Fruit fly (Drosophila melanogaster) whole organism, embryonic: ENCODE data around the gene CG10470.

Experiments used
- Bgb ChIP-seq: fragments of 200-800 bp; sonication (Bioruptor generic); IDR thresholded peaks from 2 replicates; pipeline ENCODE4 v1.3.6; 2022; ENCODE audit warnings: missing biosample characterization, missing genetic modification characterization; ENCODE audit not compliant: partially characterized antibody
- CG10431 ChIP-seq: fragments of 200-800 bp; sonication (Bioruptor generic); optimal IDR thresholded peaks from 3 replicates; lab custom pipeline; 2018; ENCODE audit warnings: missing biosample characterization, mild to moderate bottlenecking, missing genetic modification characterization
- CG11398 ChIP-seq: fragments of 200-800 bp; sonication (Bioruptor generic); optimal IDR thresholded peaks from 2 replicates; lab custom pipeline; 2016; ENCODE audit warnings: missing biosample characterization, missing genetic modification characterization
- CG12219 ChIP-seq: fragments of 200-800 bp; sonication (Bioruptor generic); optimal IDR thresholded peaks from 3 replicates; lab custom pipeline; 2018; ENCODE audit warnings: missing biosample characterization, mild to moderate bottlenecking, missing genetic modification characterization
- CG13123 ChIP-seq: fragments of 200-800 bp; sonication (Bioruptor generic); optimal IDR thresholded peaks from 2 replicates; lab custom pipeline; 2016; ENCODE audit warnings: missing biosample characterization, missing genetic modification characterization
- CG15601 ChIP-seq: fragments of 200-800 bp; sonication (Bioruptor generic); optimal IDR thresholded peaks from 3 replicates; lab custom pipeline; 2019; ENCODE audit warnings: missing biosample characterization, mild to moderate bottlenecking, missing genetic modification characterization, moderate library complexity
- CG17802 ChIP-seq: fragments of 200-800 bp; sonication (Bioruptor generic); optimal IDR thresholded peaks from 2 replicates; lab custom pipeline; 2018; ENCODE audit warnings: missing biosample characterization, mild to moderate bottlenecking, missing genetic modification characterization, moderate library complexity
- CG2678 ChIP-seq: fragments of 200-800 bp; sonication (Bioruptor generic); optimal IDR thresholded peaks from 3 replicates; lab custom pipeline; 2019; ENCODE audit warnings: missing biosample characterization, mild to moderate bottlenecking, missing genetic modification characterization, moderate library complexity
- CG34224 ChIP-seq: fragments of 200-800 bp; sonication (Bioruptor generic); IDR thresholded peaks from 3 replicates; pipeline ENCODE4 v1.3.6; 2022; ENCODE audit warnings: missing biosample characterization, missing genetic modification characterization; ENCODE audit not compliant: partially characterized antibody
- CG4360 ChIP-seq: fragments of 200-800 bp; sonication (Bioruptor generic); IDR thresholded peaks from 2 replicates; pipeline ENCODE4 v1.3.6; 2022; ENCODE audit warnings: missing biosample characterization, missing genetic modification characterization
- CG5953 ChIP-seq: fragments of 200-800 bp; sonication (Bioruptor generic); IDR thresholded peaks from 2 replicates; pipeline ENCODE4 v1.3.6; 2022; ENCODE audit warnings: missing biosample characterization, missing genetic modification characterization
- CG7928 ChIP-seq: fragments of 200-800 bp; sonication (Bioruptor generic); optimal IDR thresholded peaks from 2 replicates; lab custom pipeline; 2017; ENCODE audit warnings: missing biosample characterization, mild to moderate bottlenecking, missing genetic modification characterization
- CG8765 ChIP-seq: fragments of 200-800 bp; sonication (Bioruptor generic); IDR thresholded peaks from 2 replicates; pipeline ENCODE4 v1.3.6; 2022; ENCODE audit warnings: missing biosample characterization, missing genetic modification characterization
- CG9609 ChIP-seq: fragments of 200-800 bp; sonication (Bioruptor generic); optimal IDR thresholded peaks from 3 replicates; lab custom pipeline; 2016; ENCODE audit warnings: missing biosample characterization, missing genetic modification characterization
- CHES-1-like ChIP-seq: fragments of 200-800 bp; sonication (Bioruptor generic); optimal IDR thresholded peaks from 2 replicates; lab custom pipeline; 2016; ENCODE audit warnings: missing biosample characterization, missing genetic modification characterization
- Gug ChIP-seq: fragments of 200-800 bp; sonication (Bioruptor generic); IDR thresholded peaks from 4 replicates; pipeline ENCODE4 v1.3.6; 2022; ENCODE audit warnings: missing biosample characterization, missing genetic modification characterization
- Hmr ChIP-seq: fragments of 200-800 bp; sonication (Bioruptor generic); optimal IDR thresholded peaks from 3 replicates; lab custom pipeline; 2017; ENCODE audit warnings: mild to moderate bottlenecking, missing biosample characterization, missing genetic modification reagents, missing genetic modification characterization
- Hr51 ChIP-seq, 2 experiments: fragments of 200-800 bp; sonication (Bioruptor generic); optimal IDR thresholded peaks; 2 replicates in 1 of 2; 3 replicates in 1 of 2; lab custom pipeline; 2016 to 2018; ENCODE audit warnings: missing biosample characterization in 2 of 2, missing genetic modification characterization in 2 of 2, mild to moderate bottlenecking in 1 of 2, moderate library complexity in 1 of 2
- Med ChIP-seq: fragments of 200-800 bp; sonication (Bioruptor generic); peaks from one replicate; lab custom pipeline; 2016; ENCODE audit warnings: missing biosample characterization, missing genetic modification characterization, mild to moderate bottlenecking, inconsistent platforms, moderate library complexity
- Mrtf ChIP-seq: fragments of 200-800 bp; sonication (Bioruptor generic); IDR thresholded peaks from 3 replicates; pipeline ENCODE4 v1.3.6; 2022; ENCODE audit warnings: missing biosample characterization, missing genetic modification characterization
- NFAT ChIP-seq: fragments of 200-800 bp; sonication (Bioruptor generic); IDR thresholded peaks from 2 replicates; pipeline ENCODE4 v1.3.6; 2022; ENCODE audit warnings: missing biosample characterization, missing genetic modification characterization
- Opbp ChIP-seq: fragments of 200-800 bp; sonication (Bioruptor generic); IDR thresholded peaks from 3 replicates; pipeline ENCODE4 v1.3.6; 2022; ENCODE audit warnings: missing biosample characterization, missing genetic modification characterization; ENCODE audit not compliant: partially characterized antibody
- Poxn ChIP-seq: fragments of 200-800 bp; sonication (Bioruptor generic); IDR thresholded peaks from 2 replicates; pipeline ENCODE4 v1.3.6; 2022; ENCODE audit warnings: missing biosample characterization, missing genetic modification characterization
- Ravus ChIP-seq: fragments of 200-800 bp; sonication (Bioruptor generic); IDR thresholded peaks from 2 replicates; pipeline ENCODE4 v1.3.6; 2022; ENCODE audit warnings: missing biosample characterization, missing genetic modification characterization
- Scr ChIP-seq: fragments of 200-800 bp; sonication (Bioruptor generic); IDR thresholded peaks from 2 replicates; pipeline ENCODE4 v1.3.6; 2022; ENCODE audit warnings: missing biosample characterization, missing genetic modification characterization; ENCODE audit not compliant: partially characterized antibody
- Sry-β ChIP-seq: fragments of 200-800 bp; sonication (Bioruptor generic); optimal IDR thresholded peaks from 2 replicates; lab custom pipeline; 2018; ENCODE audit warnings: missing biosample characterization, mild to moderate bottlenecking, missing genetic modification characterization, moderate library complexity
- Sry-δ ChIP-seq: fragments of 200-800 bp; sonication (Bioruptor generic); optimal IDR thresholded peaks from 2 replicates; lab custom pipeline; 2016; ENCODE audit warnings: missing biosample characterization, missing genetic modification characterization
- Ssrp ChIP-seq: fragments of 200-800 bp; sonication (Bioruptor generic); optimal IDR thresholded peaks from 2 replicates; lab custom pipeline; 2018; ENCODE audit warnings: missing biosample characterization, mild to moderate bottlenecking, missing genetic modification characterization, moderate library complexity
- ap ChIP-seq: fragments of 200-800 bp; sonication (Bioruptor generic); IDR thresholded peaks from 2 replicates; pipeline ENCODE4 v1.3.6; 2022; ENCODE audit warnings: missing biosample characterization, missing genetic modification characterization
- ato ChIP-seq: fragments of 200-800 bp; sonication (Bioruptor generic); IDR thresholded peaks from 2 replicates; pipeline ENCODE4 v1.3.6; 2022; ENCODE audit warnings: missing biosample characterization, missing genetic modification characterization; ENCODE audit not compliant: partially characterized antibody
- az2 ChIP-seq: fragments of 200-800 bp; sonication (Bioruptor generic); optimal IDR thresholded peaks from 3 replicates; lab custom pipeline; 2016; ENCODE audit warnings: missing biosample characterization, missing genetic modification characterization
- bbx ChIP-seq: fragments of 200-800 bp; sonication (Bioruptor generic); IDR thresholded peaks from 2 replicates; pipeline ENCODE4 v1.3.6; 2022; ENCODE audit warnings: missing biosample characterization, missing genetic modification characterization; ENCODE audit not compliant: partially characterized antibody
- bsh ChIP-seq, 2 experiments: fragments of 200-800 bp; sonication (Bioruptor generic); optimal IDR thresholded peaks; 2 replicates each; lab custom pipeline; 2017 to 2018; ENCODE audit warnings: mild to moderate bottlenecking in 2 of 2, missing biosample characterization in 2 of 2, missing genetic modification characterization in 2 of 2, moderate library complexity in 1 of 2
- cg ChIP-seq: fragments of 200-800 bp; sonication (Bioruptor generic); optimal IDR thresholded peaks from 3 replicates; lab custom pipeline; 2019; ENCODE audit warnings: missing biosample characterization, mild to moderate bottlenecking, missing genetic modification characterization, moderate library complexity
- ci ChIP-seq: fragments of 200-800 bp; sonication (Bioruptor generic); IDR thresholded peaks from 3 replicates; pipeline ENCODE4 v1.3.6; 2022; ENCODE audit warnings: missing biosample characterization, missing genetic modification characterization
- exex ChIP-seq: fragments of 200-800 bp; sonication (Bioruptor generic); optimal IDR thresholded peaks from 4 replicates; lab custom pipeline; 2018; ENCODE audit warnings: missing biosample characterization, mild to moderate bottlenecking, missing genetic modification characterization, moderate library complexity
- ind ChIP-seq: fragments of 200-800 bp; sonication (Bioruptor generic); optimal IDR thresholded peaks from 3 replicates; lab custom pipeline; 2016; ENCODE audit warnings: missing biosample characterization, missing genetic modification characterization
- kay ChIP-seq: fragments of 200-800 bp; sonication (Bioruptor generic); optimal IDR thresholded peaks from 2 replicates; lab custom pipeline; 2016; ENCODE audit warnings: missing biosample characterization, missing genetic modification characterization
- ken ChIP-seq: fragments of 200-800 bp; sonication (Bioruptor generic); IDR thresholded peaks from 3 replicates; pipeline ENCODE4 v1.3.6; 2022; ENCODE audit warnings: missing biosample characterization, missing genetic modification characterization
- lbe ChIP-seq: fragments of 200-800 bp; sonication (Bioruptor generic); optimal IDR thresholded peaks from 2 replicates; lab custom pipeline; 2016; ENCODE audit warnings: missing biosample characterization, mild to moderate bottlenecking, missing genetic modification characterization
- luna ChIP-seq: fragments of 200-800 bp; sonication (Bioruptor generic); optimal IDR thresholded peaks from 2 replicates; lab custom pipeline; 2016; ENCODE audit warnings: missing biosample characterization, missing genetic modification characterization
- mirr ChIP-seq: fragments of 200-800 bp; sonication (Bioruptor generic); optimal IDR thresholded peaks from 3 replicates; lab custom pipeline; 2018; ENCODE audit warnings: missing biosample characterization, mild to moderate bottlenecking, missing genetic modification characterization
- peb ChIP-seq: fragments of 200-800 bp; sonication (Bioruptor generic); IDR thresholded peaks from 2 replicates; pipeline ENCODE4 v1.3.6; 2022; ENCODE audit warnings: missing biosample characterization, missing genetic modification characterization
- row ChIP-seq: fragments of 200-800 bp; sonication (Bioruptor generic); IDR thresholded peaks from 3 replicates; pipeline ENCODE4 v1.3.6; 2022; ENCODE audit warnings: missing biosample characterization, missing genetic modification characterization
- so ChIP-seq: fragments of 200-800 bp; sonication (Bioruptor generic); IDR thresholded peaks from 3 replicates; pipeline ENCODE4 v1.3.6; 2022; ENCODE audit warnings: missing biosample characterization, missing genetic modification characterization
- stc ChIP-seq: fragments of 200-800 bp; sonication (Bioruptor generic); IDR thresholded peaks from 2 replicates; pipeline ENCODE4 v1.3.6; 2022; ENCODE audit warnings: missing biosample characterization, missing genetic modification characterization
- sug ChIP-seq: fragments of 200-800 bp; optimal IDR thresholded peaks from 2 replicates; lab custom pipeline; 2019; ENCODE audit warnings: missing biosample characterization, mild to moderate bottlenecking, missing genetic modification characterization, moderate library complexity
- yki ChIP-seq: fragments of >200 bp; optimal IDR thresholded peaks from 3 replicates; lab custom pipeline; 2018
- zf30C ChIP-seq: fragments of 200-800 bp; sonication (Bioruptor generic); optimal IDR thresholded peaks from 3 replicates; lab custom pipeline; 2018; ENCODE audit warnings: missing biosample characterization, mild to moderate bottlenecking, missing genetic modification characterization

Gene CG10470

dm6 chr2L:19048912-19049311, at the start of gene CG10470 (continued):
- peak; percentile 79 for TF ChIP-seq Bgb (GFP tag; lab: Robert Waterston, UW)
- no peak for TF ChIP-seq NFAT
- no peak for TF ChIP-seq cg (GFP tag; lab: Kevin White, UChicago)
- peak; percentile 60 for TF ChIP-seq Med (GFP tag; lab: Kevin White, UChicago)
- TF ChIP-seq Scr (GFP tag; lab: Robert Waterston, UW): peak; percentile 83
- no peak for TF ChIP-seq az2
- TF ChIP-seq ato (GFP tag; lab: Robert Waterston, UW): peak; percentile 71
- peak; percentile 28 for TF ChIP-seq CG15601 (tag; lab: Kevin White, UChicago)
- TF ChIP-seq zf30C (GFP tag; lab: Kevin White, UChicago): peak; percentile 20
- TF ChIP-seq CG34224 (GFP tag; lab: Robert Waterston, UW): peak; percentile 84
- no peak for TF ChIP-seq Mrtf (GFP tag; lab: Robert Waterston, UW)
- TF ChIP-seq Hr51 (GFP tag; optimal IDR thresholded peaks at IDR 0.05; lab: Kevin White, UChicago): peak in 1 of 2 experiments; percentile 57
- TF ChIP-seq bbx (GFP tag; lab: Robert Waterston, UW): peak; percentile 88
- TF ChIP-seq CG11398 (GFP tag; lab: Kevin White, UChicago): no peak
- TF ChIP-seq Ssrp (tag; lab: Kevin White, UChicago): no peak
- TF ChIP-seq row (GFP tag; lab: Robert Waterston, UW): peak; percentile 54; the same call in 1 of the 3 replicates
- TF ChIP-seq, all 482 proteins: peak for 96

DNA sequence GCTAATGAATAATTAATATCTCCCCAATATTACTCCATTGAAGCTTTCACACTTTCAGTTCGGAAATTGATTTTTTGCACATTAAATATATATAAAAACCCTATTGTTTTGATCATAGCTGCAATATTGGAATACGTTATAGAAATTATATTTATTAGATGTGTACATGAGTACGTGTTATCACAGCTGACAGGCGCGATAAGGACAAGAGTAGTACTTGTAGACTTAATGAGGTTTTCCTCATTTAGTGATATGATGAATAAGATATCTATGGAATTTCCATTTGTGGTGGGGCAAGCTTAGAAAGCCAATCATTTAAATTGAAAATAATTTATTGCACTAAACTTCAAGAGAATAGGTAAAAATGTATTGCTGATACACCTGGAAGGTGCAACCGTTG, 46.4 kb upstream of the CG10470 start:
- TF ChIP-seq exex (tag; lab: Kevin White, UChicago) (peak; percentile 66), CG2678 (no peak), mirr (GFP tag; lab: Kevin White, UChicago) (peak; percentile 62)

DNA sequence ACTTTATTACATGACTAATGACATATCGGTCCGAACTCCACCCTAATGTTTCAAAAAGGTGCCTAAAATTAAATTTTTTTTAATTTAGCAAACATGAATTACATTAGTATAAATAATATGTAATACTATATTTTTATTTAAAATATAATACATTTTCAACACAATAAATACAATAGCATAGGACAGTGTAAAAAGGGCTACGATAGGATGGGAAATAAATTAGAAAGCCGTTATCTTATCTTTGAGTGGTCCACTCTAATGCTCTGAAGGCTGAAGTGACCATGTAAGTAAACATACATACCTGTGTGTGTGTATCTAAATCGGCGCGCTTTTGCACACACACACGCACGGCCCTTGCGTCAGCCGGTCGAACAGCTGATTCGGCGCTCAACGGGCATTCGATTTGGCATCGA, 45.9 kb upstream of the CG10470 start, which contains the start of gene CG31793:
Gene CG31793 (plus strand): TSS at position 409 of the 413 bp plus-strand sequence.
- TF ChIP-seq CG4360 (GFP tag; lab: Robert Waterston, UW): no peak
- no peak for TF ChIP-seq luna (GFP tag; lab: Kevin White, UChicago)
- no peak for TF ChIP-seq Poxn (GFP tag; lab: Robert Waterston, UW)
- TF ChIP-seq CG10431: no peak
- TF ChIP-seq CG12219 (GFP tag; lab: Kevin White, UChicago): peak; percentile 7
- TF ChIP-seq ken (GFP tag; lab: Robert Waterston, UW): no peak
- TF ChIP-seq CG17802 (tag; lab: Kevin White, UChicago): no peak
- no peak for TF ChIP-seq Gug (GFP tag; lab: Robert Waterston, UW)
- peak; percentile 59; the same call in 2 of the 3 replicates for TF ChIP-seq ci
- TF ChIP-seq Sry-δ (GFP tag; lab: Kevin White, UChicago): no peak
- TF ChIP-seq sug (tag; lab: Kevin White, UChicago): peak; percentile 68
- no peak for TF ChIP-seq CG8765
- no peak for TF ChIP-seq Opbp (GFP tag; lab: Robert Waterston, UW)
- TF ChIP-seq so: no peak
- TF ChIP-seq peb: no peak
- peak; percentile 33 for TF ChIP-seq ind (GFP tag; lab: Kevin White, UChicago)
- TF ChIP-seq CHES-1-like: no peak
- TF ChIP-seq CG5953 (GFP tag; lab: Robert Waterston, UW): no peak
- peak; percentile 48 to 49 for TF ChIP-seq bsh (GFP tag; optimal IDR thresholded peaks at IDR 0.05; lab: Kevin White, UChicago)
- peak; percentile 54 for TF ChIP-seq lbe
- no peak for TF ChIP-seq CG7928
- TF ChIP-seq stc (GFP tag; lab: Robert Waterston, UW): no peak
- TF ChIP-seq CG13123 (GFP tag; lab: Kevin White, UChicago): no peak
- TF ChIP-seq yki: no peak
- TF ChIP-seq CG9609 (GFP tag; lab: Kevin White, UChicago): no peak
- TF ChIP-seq kay: no peak
- TF ChIP-seq Sry-β (GFP tag; lab: Kevin White, UChicago): no peak
- no peak for TF ChIP-seq Ravus (GFP tag; lab: Robert Waterston, UW)
- TF ChIP-seq ap (GFP tag; lab: Robert Waterston, UW): no peak
- TF ChIP-seq Hmr (GFP tag; lab: Kevin White, UChicago): peak; percentile 72
